Fruit fly (Drosophila melanogaster): ENCODE results near the gene CG5262.

The CG5262 gene

dm6 chr3L:20379496-20379895, 50.8 kb downstream of the CG5262 start:
- no peak for TF ChIP-seq Pif1A (GFP tag; optimal IDR thresholded peaks at IDR 0.05)
- no peak for TF ChIP-seq EcR (GFP tag; optimal IDR thresholded peaks at IDR 0.05)
- no peak for TF ChIP-seq Pif1B (GFP tag; optimal IDR thresholded peaks at IDR 0.05)
- no peak for TF ChIP-seq CG14655 (GFP tag; optimal IDR thresholded peaks at IDR 0.05)
- no peak for TF ChIP-seq CG8159 (tag; optimal IDR thresholded peaks at IDR 0.05)
- no peak for TF ChIP-seq CG8301 (tag; optimal IDR thresholded peaks at IDR 0.05)
- no peak for TF ChIP-seq CG15710 (tag; optimal IDR thresholded peaks at IDR 0.05)
